Worm (Caenorhabditis elegans) whole organism, L3 larva: ENCODE results near the gene sel-1.

Experiments used
- R02D3.7 ChIP-seq: fragments of 150-350 bp; optimal IDR thresholded peaks from 2 replicates; lab custom pipeline; 2014; ENCODE audit warnings: missing biosample characterization, missing genetic modification characterization
- ZK546.5 ChIP-seq: sonication (generic microtip); optimal IDR thresholded peaks from 2 replicates; lab custom pipeline; 2017; ENCODE audit warnings: missing biosample characterization, missing genetic modification characterization
- aly-2 ChIP-seq: fragments of 150-350 bp; optimal IDR thresholded peaks from 2 replicates; lab custom pipeline; 2014; ENCODE audit warnings: missing biosample characterization, missing genetic modification characterization
- ama-1 ChIP-seq: fragments of 150-350 bp; optimal IDR thresholded peaks from 2 replicates; lab custom pipeline; 2018
- ceh-16 ChIP-seq: sonication (generic microtip); optimal IDR thresholded peaks from 2 replicates; lab custom pipeline; 2017; ENCODE audit warnings: missing biosample characterization, missing genetic modification characterization
- ceh-28 ChIP-seq: fragments of 150-350 bp; optimal IDR thresholded peaks from 2 replicates; lab custom pipeline; 2014; ENCODE audit warnings: missing biosample characterization, missing genetic modification reagents, missing genetic modification characterization
- ceh-82 ChIP-seq: fragments of 150-350 bp; optimal IDR thresholded peaks from 2 replicates; lab custom pipeline; 2014; ENCODE audit warnings: missing biosample characterization, missing genetic modification characterization
- ceh-9 ChIP-seq: sonication (generic microtip); optimal IDR thresholded peaks from 2 replicates; lab custom pipeline; 2018; ENCODE audit warnings: missing biosample characterization, missing genetic modification characterization
- daf-12 ChIP-seq: fragments of 150-350 bp; optimal IDR thresholded peaks from 2 replicates; lab custom pipeline; 2014; ENCODE audit warnings: missing biosample characterization, missing genetic modification reagents, missing genetic modification characterization
- egl-27 ChIP-seq: sonication (generic microtip); optimal IDR thresholded peaks from 4 replicates; lab custom pipeline; 2017; ENCODE audit warnings: missing biosample characterization, missing genetic modification reagents, missing genetic modification characterization
- egl-5 ChIP-seq: fragments of 150-350 bp; optimal IDR thresholded peaks from 2 replicates; lab custom pipeline; 2017; ENCODE audit warnings: missing biosample characterization, missing genetic modification reagents, missing genetic modification characterization, inconsistent platforms
- elt-1 ChIP-seq: fragments of 150-350 bp; optimal IDR thresholded peaks from 2 replicates; lab custom pipeline; 2014; ENCODE audit warnings: missing biosample characterization, missing genetic modification characterization
- elt-2 ChIP-seq: sonication (generic microtip); optimal IDR thresholded peaks from 2 replicates; lab custom pipeline; 2016; ENCODE audit warnings: missing genetic modification reagents, mild to moderate bottlenecking, missing genetic modification characterization, missing compliant biosample characterization
- elt-3 ChIP-seq, 3 experiments: fragments of 150-350 bp in 1 of 3; sonication (generic microtip) in 2 of 3; optimal IDR thresholded peaks; 2 replicates in 2 of 3; 4 replicates in 1 of 3; lab custom pipeline; 2014 to 2017; ENCODE audit warnings: missing biosample characterization in 3 of 3, missing genetic modification characterization in 3 of 3
- fkh-10 ChIP-seq: sonication (generic microtip); optimal IDR thresholded peaks from 2 replicates; lab custom pipeline; 2017; ENCODE audit warnings: missing biosample characterization, missing genetic modification reagents, missing genetic modification characterization
- fkh-2 ChIP-seq: fragments of 150-350 bp; optimal IDR thresholded peaks from 2 replicates; lab custom pipeline; 2014; ENCODE audit warnings: missing biosample characterization, missing genetic modification reagents, missing genetic modification characterization
- fos-1 ChIP-seq: fragments of 150-350 bp; optimal IDR thresholded peaks from 2 replicates; lab custom pipeline; 2014; ENCODE audit warnings: missing biosample characterization, missing genetic modification characterization
- hmg-11 ChIP-seq: sonication (generic microtip); optimal IDR thresholded peaks from 2 replicates; lab custom pipeline; 2016; ENCODE audit warnings: missing genetic modification characterization, missing compliant biosample characterization
- lin-15B ChIP-seq: fragments of 150-350 bp; optimal IDR thresholded peaks from 2 replicates; lab custom pipeline; 2014; ENCODE audit warnings: missing biosample characterization, missing genetic modification characterization
- lin-39 ChIP-seq: fragments of 150-350 bp; optimal IDR thresholded peaks from 2 replicates; lab custom pipeline; 2018; ENCODE audit warnings: missing biosample characterization, missing genetic modification reagents, missing genetic modification characterization
- lsy-12 ChIP-seq: sonication (generic microtip); optimal IDR thresholded peaks from 2 replicates; lab custom pipeline; 2016; ENCODE audit warnings: mild to moderate bottlenecking, missing genetic modification characterization, missing compliant biosample characterization
- nfya-1 ChIP-seq: sonication (generic microtip); optimal IDR thresholded peaks from 2 replicates; lab custom pipeline; 2017; ENCODE audit warnings: missing genetic modification characterization, mild to moderate bottlenecking, missing compliant biosample characterization, antibody characterized with exemption, moderate library complexity; ENCODE audit not compliant: insufficient read depth
- nhr-12 ChIP-seq: fragments of 150-350 bp; optimal IDR thresholded peaks from 2 replicates; lab custom pipeline; 2014; ENCODE audit warnings: missing biosample characterization, missing genetic modification characterization
- nhr-23 ChIP-seq: fragments of 150-350 bp; optimal IDR thresholded peaks from 2 replicates; lab custom pipeline; 2014; ENCODE audit warnings: missing biosample characterization, missing genetic modification reagents, missing genetic modification characterization
- nhr-237 ChIP-seq: fragments of 150-350 bp; optimal IDR thresholded peaks from 2 replicates; lab custom pipeline; 2014; ENCODE audit warnings: missing biosample characterization, missing genetic modification characterization
- nhr-25 ChIP-seq: sonication (generic microtip); optimal IDR thresholded peaks from 2 replicates; lab custom pipeline; 2017; ENCODE audit warnings: missing biosample characterization, missing genetic modification characterization
- nhr-28 ChIP-seq: fragments of 150-350 bp; optimal IDR thresholded peaks from 2 replicates; lab custom pipeline; 2014; ENCODE audit warnings: missing biosample characterization, missing genetic modification characterization
- nhr-43 ChIP-seq: sonication (generic microtip); optimal IDR thresholded peaks from 2 replicates; lab custom pipeline; 2016; ENCODE audit warnings: mild to moderate bottlenecking, missing genetic modification characterization, missing compliant biosample characterization; ENCODE audit not compliant: poor library complexity, severe bottlenecking
- nhr-67 ChIP-seq: fragments of 150-350 bp; optimal IDR thresholded peaks from 2 replicates; lab custom pipeline; 2014; ENCODE audit warnings: missing biosample characterization, missing genetic modification characterization
- pha-4 ChIP-seq: fragments of 150-350 bp; optimal IDR thresholded peaks from 2 replicates; lab custom pipeline; 2014; ENCODE audit warnings: missing biosample characterization, missing genetic modification reagents, missing genetic modification characterization
- pqm-1 ChIP-seq: fragments of 150-350 bp; optimal IDR thresholded peaks from 2 replicates; lab custom pipeline; 2017; ENCODE audit warnings: missing biosample characterization, missing genetic modification characterization, inconsistent platforms
- skn-1 ChIP-seq: fragments of 150-350 bp; optimal IDR thresholded peaks from 2 replicates; lab custom pipeline; 2014; ENCODE audit warnings: missing biosample characterization, missing genetic modification characterization
- snpc-4 ChIP-seq: fragments of 150-350 bp; optimal IDR thresholded peaks from 2 replicates; lab custom pipeline; 2014; ENCODE audit warnings: missing biosample characterization, missing genetic modification characterization
- tbx-2 ChIP-seq: sonication (generic microtip); optimal IDR thresholded peaks from 2 replicates; lab custom pipeline; 2016; ENCODE audit warnings: mild to moderate bottlenecking, missing genetic modification characterization, missing compliant biosample characterization
- unc-62 ChIP-seq: fragments of 150-350 bp; sonication (generic microtip); optimal IDR thresholded peaks from 4 replicates; lab custom pipeline; 2014; ENCODE audit warnings: missing biosample characterization, missing genetic modification reagents, missing genetic modification characterization
- ztf-4 ChIP-seq: fragments of 150-350 bp; optimal IDR thresholded peaks from 2 replicates; lab custom pipeline; 2014; ENCODE audit warnings: missing biosample characterization, missing genetic modification characterization

sel-1 gene

DNA sequence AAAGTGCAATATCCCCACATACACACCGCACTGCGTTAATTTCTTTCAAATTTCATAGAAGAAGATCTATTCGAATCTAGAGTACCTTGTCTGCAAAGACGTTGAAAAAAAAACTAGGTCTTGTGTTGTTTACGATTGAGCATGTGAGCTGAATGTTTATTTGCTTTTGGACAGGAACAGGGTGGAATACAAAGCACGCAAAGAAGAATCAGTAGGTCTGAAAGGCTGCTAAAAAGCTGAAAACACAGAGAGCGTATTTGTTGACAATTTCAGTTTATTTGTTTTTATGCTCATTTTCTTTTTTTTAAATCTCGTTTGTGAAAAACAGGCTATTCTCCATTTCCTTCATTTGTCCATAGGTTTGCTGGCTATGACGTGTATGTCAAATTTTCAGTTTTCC is 25.6 kb upstream of the sel-1 start:
- TF ChIP-seq pha-4 (peak; percentile 26), hmg-11 (tag; lab: Kevin White, UChicago) (no peak)

ce11 chrV:12536409-12537038 is 24.0 kb upstream of the sel-1 start:
- TF ChIP-seq daf-12 (tag; lab: Kevin White, UChicago) (no peak), nhr-28 (no peak), elt-1 (tag; lab: Kevin White, UChicago) (no peak), skn-1 (no peak), egl-27 (tag; lab: Kevin White, UChicago) (no peak), ZK546.5 (no peak), nhr-23 (tag; lab: Kevin White, UChicago) (peak; percentile 43), lin-39 (tag; lab: Kevin White, UChicago) (peak; percentile 57), nfya-1 (tag; lab: Kevin White, UChicago) (peak; percentile 16), nhr-43 (tag; lab: Kevin White, UChicago) (no peak), nhr-237 (tag; lab: Kevin White, UChicago) (no peak), nhr-25 (tag; lab: Kevin White, UChicago) (peak; percentile 31), fkh-2 (tag; lab: Kevin White, UChicago) (no peak), ceh-82 (no peak), lin-15B (tag; lab: Kevin White, UChicago) (no peak), fkh-10 (GFP tag; lab: Kevin White, UChicago) (no peak), hmg-11 (tag; lab: Kevin White, UChicago) (no peak), lsy-12 (tag; lab: Kevin White, UChicago) (no peak)

DNA sequence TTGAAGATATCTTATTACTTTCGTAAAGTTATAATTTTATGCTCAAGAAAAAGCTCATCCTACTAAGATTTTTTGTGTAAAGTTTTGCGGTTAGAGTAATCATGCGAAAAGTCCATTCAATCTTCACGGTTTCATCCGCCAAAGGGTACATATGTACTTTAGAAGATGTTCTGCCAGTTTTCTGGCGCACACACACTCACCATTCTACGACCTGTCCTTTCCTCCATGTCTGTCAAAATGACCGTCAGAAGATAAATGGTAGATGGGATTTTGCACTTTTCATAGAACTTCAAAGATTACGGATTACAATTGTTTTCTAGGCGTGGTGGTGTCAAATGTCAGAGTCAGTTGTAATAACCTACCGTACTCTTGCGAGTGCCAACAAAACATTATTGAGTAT is 23.0 kb upstream of the sel-1 start:
- TF ChIP-seq R02D3.7 (no peak), egl-5 (no peak), nhr-43 (tag; lab: Kevin White, UChicago) (no peak), nhr-12 (tag; lab: Kevin White, UChicago) (no peak), lsy-12 (tag; lab: Kevin White, UChicago) (no peak), pqm-1 (no peak), skn-1 (no peak), fkh-10 (GFP tag; lab: Kevin White, UChicago) (no peak), nhr-25 (tag; lab: Kevin White, UChicago) (peak; percentile 84), nhr-67 (tag; lab: Kevin White, UChicago) (no peak), daf-12 (tag; lab: Kevin White, UChicago) (peak; percentile 57), lin-15B (tag; lab: Kevin White, UChicago) (no peak), aly-2 (no peak), elt-3 (tag; optimal IDR thresholded peaks at IDR 0.05; lab: Kevin White, UChicago) (no peak), hmg-11 (tag; lab: Kevin White, UChicago) (no peak), ceh-16 (tag; lab: Kevin White, UChicago) (no peak), snpc-4 (tag; lab: Kevin White, UChicago) (no peak), tbx-2 (tag; lab: Kevin White, UChicago) (no peak), nhr-23 (tag; lab: Kevin White, UChicago) (peak; percentile 81), ceh-9 (no peak), ama-1 (lab: Kevin White, UChicago) (no peak), unc-62 (GFP tag; lab: Kevin White, UChicago) (peak; percentile 68), elt-1 (tag; lab: Kevin White, UChicago) (peak; percentile 59), ceh-28 (tag; lab: Kevin White, UChicago) (no peak), elt-2 (tag; lab: Kevin White, UChicago) (no peak), ztf-4 (tag; lab: Kevin White, UChicago) (no peak), fos-1 (tag; lab: Kevin White, UChicago) (no peak)
